Worm (Caenorhabditis elegans): Measurements from ENCODE around the gene sre-10.

ce11 chrV:7164210-7164609 is 31.9 kb downstream of the sre-10 start, which contains the start of gene srh-83:
- no peak for TF ChIP-seq R02D3.7 (tag; optimal IDR thresholded peaks at IDR 0.05)
- no peak for TF ChIP-seq fkh-10 (GFP tag; optimal IDR thresholded peaks at IDR 0.05)
- no peak for TF ChIP-seq pqm-1 (tag; optimal IDR thresholded peaks at IDR 0.05)
- no peak for TF ChIP-seq ama-1 (optimal IDR thresholded peaks at IDR 0.05)
- no peak for TF ChIP-seq ztf-4 (tag; optimal IDR thresholded peaks at IDR 0.05)
- TF ChIP-seq ceh-82 (tag; optimal IDR thresholded peaks at IDR 0.05), result no peak
- TF ChIP-seq nhr-76 (tag; optimal IDR thresholded peaks at IDR 0.05), result no peak
- no peak for TF ChIP-seq lsy-12 (tag; optimal IDR thresholded peaks at IDR 0.05)
- TF ChIP-seq ztf-11 (tag; optimal IDR thresholded peaks at IDR 0.05), result no peak

All from whole organism, L3 larva.